Fruit fly (Drosophila melanogaster) whole organism, larva: ENCODE results near the gene nuf.

Source experiments
- noc ChIP-seq: fragments of 200-800 bp; sonication (Bioruptor generic); optimal IDR thresholded peaks from 3 replicates; lab custom pipeline; 2019; ENCODE audit warnings: missing biosample characterization, mild to moderate bottlenecking, missing genetic modification characterization, moderate library complexity

nuf gene

DNA sequence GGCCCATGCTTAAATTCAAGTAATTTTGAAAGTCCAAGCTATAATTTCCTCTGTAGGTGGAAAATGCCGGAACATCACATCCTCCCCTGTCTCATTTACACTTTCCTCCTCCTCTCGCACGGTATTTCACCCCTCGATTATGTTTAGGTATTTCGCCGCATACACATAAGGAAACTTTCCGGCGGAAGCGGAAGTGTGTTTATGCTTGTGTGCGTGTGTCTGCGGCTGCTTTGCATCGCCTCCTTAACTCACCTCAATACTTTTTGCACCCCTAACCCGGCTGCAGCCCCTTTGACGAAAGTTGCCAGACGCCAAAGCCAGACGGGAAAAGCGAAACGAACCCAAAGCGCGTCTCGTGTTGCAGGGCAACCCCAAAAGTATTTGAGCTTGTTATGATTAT is 72.1 kb downstream of the nuf start:
- TF ChIP-seq noc (tag; lab: Kevin White, UChicago) = no peak

DNA sequence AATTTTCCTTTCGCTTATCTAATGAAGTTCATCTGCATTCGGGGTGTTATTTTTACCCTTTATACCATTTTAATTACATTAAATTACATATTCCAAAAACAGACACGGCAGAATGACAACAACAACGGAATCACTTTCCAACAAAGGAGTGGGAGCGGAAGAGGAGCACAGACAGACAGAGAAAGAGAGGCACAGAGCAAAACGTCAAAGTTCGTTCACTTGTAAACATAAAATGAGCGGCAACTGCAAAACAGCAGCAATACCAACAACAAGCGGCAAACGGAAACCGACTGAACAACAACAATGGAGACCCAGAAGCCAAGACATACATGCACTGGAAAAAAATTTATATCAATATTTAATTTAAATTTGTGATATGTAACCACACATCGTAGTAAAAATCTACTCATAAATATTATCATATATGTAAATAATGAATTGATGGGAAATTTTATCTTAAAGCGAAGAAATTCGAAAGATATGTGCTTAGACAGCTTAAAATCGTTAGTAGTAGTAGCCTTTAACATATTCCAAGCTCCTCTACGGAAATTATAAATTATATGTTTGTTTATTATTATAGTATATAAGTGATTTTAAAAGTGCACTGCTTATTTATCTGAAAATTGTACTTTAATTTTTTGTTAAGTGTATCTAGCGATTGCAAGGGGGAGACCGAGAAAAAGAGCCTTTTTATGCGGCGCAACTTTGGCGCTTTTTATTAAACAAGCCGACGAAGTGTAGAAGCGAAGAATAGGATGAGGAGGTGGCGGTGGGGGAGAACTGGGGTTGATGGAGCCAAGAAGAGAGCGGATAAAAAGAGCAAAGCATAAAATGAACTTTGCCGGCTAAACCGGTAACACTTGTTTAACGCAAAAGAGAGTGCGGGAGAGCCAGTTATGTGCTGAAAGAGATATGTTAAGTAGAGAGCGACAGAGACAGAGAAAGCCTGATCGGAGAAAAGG is 81.7 kb downstream of the nuf start:
- TF ChIP-seq noc (tag; lab: Kevin White, UChicago) = peak; percentile 85

DNA sequence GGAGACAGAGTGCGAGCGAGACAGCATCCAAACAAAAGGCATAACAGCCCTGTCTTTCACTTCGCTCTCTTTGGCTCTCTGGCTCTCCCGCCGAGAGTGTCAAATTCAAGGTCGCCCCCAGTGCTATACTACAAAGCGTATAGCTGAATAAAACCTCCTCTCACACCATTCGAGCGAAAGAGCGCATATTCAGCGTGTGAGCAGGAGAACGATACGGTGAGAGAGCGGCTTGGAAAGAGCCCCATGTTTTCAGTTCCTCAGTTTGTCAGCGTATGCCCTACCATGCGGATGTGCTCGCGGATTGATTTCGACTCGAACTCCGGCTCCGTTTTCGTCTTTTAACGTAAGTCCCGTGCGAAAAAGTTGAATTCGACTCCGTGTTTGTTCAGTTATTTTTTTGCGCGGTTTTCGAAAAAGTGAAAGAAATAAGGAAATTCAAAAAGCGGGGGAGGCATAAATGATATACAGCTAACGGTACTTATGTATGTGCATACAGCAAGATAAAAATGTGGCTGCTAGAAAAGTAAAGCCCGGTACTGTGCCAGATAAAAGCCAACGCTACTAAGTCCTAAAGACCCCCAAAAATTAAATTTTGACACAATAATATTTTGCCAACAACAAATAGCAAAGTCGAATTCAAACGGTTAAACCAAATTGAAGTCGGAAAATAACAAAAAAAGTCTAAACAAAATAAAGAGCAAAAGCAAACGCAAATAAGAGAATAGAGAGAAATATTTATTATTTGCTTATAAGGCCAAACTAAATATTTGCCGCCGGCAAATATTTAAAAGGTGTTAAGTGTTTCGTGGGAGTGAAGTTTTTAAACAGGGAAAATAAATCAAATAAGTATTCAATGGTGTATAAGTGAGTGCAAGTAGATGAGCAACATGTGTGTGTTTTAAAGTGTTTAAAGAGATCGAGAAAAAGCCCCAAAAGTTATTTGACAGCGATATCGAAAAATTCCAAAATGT is 83.7 kb downstream of the nuf start, which contains the start of gene fz:
Gene fz (plus strand): TSS at position 256 of the 971 bp plus-strand sequence.
- no peak for TF ChIP-seq noc (tag; lab: Kevin White, UChicago)

- TF ChIP-seq noc (tag; lab: Kevin White, UChicago) = no peak
Measured at dm6 chr3L:14276129-14276528, 85.5 kb downstream of the nuf start.

dm6 chr3L:14282139-14282538 is 91.5 kb downstream of the nuf start:
- no peak for TF ChIP-seq noc (tag; lab: Kevin White, UChicago)
